Worm (Caenorhabditis elegans) whole organism, late embryonic: ENCODE measurements around the gene W03F8.4.
"Not testable (repeated sequence)": the region's sequence is repeated elsewhere in the genome, so short reads cannot be mapped to it uniquely, and the experiment has no call there.

Experiments
- C08G9.2 ChIP-seq: sonication (generic microtip); optimal IDR thresholded peaks from 2 replicates; lab custom pipeline; 2016; ENCODE audit warnings: mild to moderate bottlenecking, missing genetic modification characterization, moderate library complexity, missing compliant biosample characterization
- F13H6.1 ChIP-seq: sonication (generic microtip); optimal IDR thresholded peaks from 2 replicates; lab custom pipeline; 2016; ENCODE audit warnings: missing genetic modification characterization, missing compliant biosample characterization
- K02D7.2 ChIP-seq: sonication (generic microtip); optimal IDR thresholded peaks from 2 replicates; lab custom pipeline; 2017; ENCODE audit warnings: mild to moderate bottlenecking, missing genetic modification characterization, missing compliant biosample characterization
- K09A11.1 ChIP-seq: sonication (generic microtip); optimal IDR thresholded peaks from 2 replicates; lab custom pipeline; 2017; ENCODE audit warnings: antibody characterized with exemption, mild to moderate bottlenecking, missing genetic modification characterization, missing compliant biosample characterization; ENCODE audit not compliant: insufficient read depth
- Y22D7AL.16 ChIP-seq: sonication (generic microtip); optimal IDR thresholded peaks from 2 replicates; lab custom pipeline; 2016; ENCODE audit warnings: missing genetic modification characterization, missing compliant biosample characterization
- ceh-18 ChIP-seq: sonication (generic microtip); optimal IDR thresholded peaks from 2 replicates; lab custom pipeline; 2016; ENCODE audit warnings: missing genetic modification characterization, missing compliant biosample characterization
- ceh-22 ChIP-seq: sonication (generic microtip); optimal IDR thresholded peaks from 2 replicates; lab custom pipeline; 2017; ENCODE audit warnings: missing biosample characterization, missing genetic modification characterization
- ceh-30 ChIP-seq: fragments of 150-350 bp; optimal IDR thresholded peaks from 2 replicates; lab custom pipeline; 2014; ENCODE audit warnings: missing biosample characterization, missing genetic modification characterization
- ceh-34 ChIP-seq: sonication (generic microtip); optimal IDR thresholded peaks from 2 replicates; lab custom pipeline; 2016; ENCODE audit warnings: mild to moderate bottlenecking, missing genetic modification characterization, missing compliant biosample characterization
- che-1 ChIP-seq: sonication (generic microtip); optimal IDR thresholded peaks from 2 replicates; lab custom pipeline; 2016; ENCODE audit warnings: mild to moderate bottlenecking, missing genetic modification characterization, missing compliant biosample characterization
- dmd-4 ChIP-seq: sonication (generic microtip); optimal IDR thresholded peaks from 2 replicates; lab custom pipeline; 2016; ENCODE audit warnings: borderline replicate concordance, missing genetic modification characterization, missing compliant biosample characterization
- elt-4 ChIP-seq: sonication (generic microtip); optimal IDR thresholded peaks from 2 replicates; lab custom pipeline; 2016; ENCODE audit warnings: missing genetic modification characterization, missing compliant biosample characterization
- eyg-1 ChIP-seq: sonication (generic microtip); optimal IDR thresholded peaks from 2 replicates; lab custom pipeline; 2016; ENCODE audit warnings: missing genotype, missing genetic modification characterization, missing compliant biosample characterization
- fkh-10 ChIP-seq: fragments of 150-350 bp; optimal IDR thresholded peaks from 2 replicates; lab custom pipeline; 2014; ENCODE audit warnings: missing biosample characterization, missing genetic modification reagents, missing genetic modification characterization
- gmeb-2 ChIP-seq: sonication (generic microtip); optimal IDR thresholded peaks from 2 replicates; lab custom pipeline; 2016; ENCODE audit warnings: missing genetic modification characterization, inconsistent platforms, missing compliant biosample characterization
- hlh-30 ChIP-seq: sonication (generic microtip); optimal IDR thresholded peaks from 2 replicates; lab custom pipeline; 2017; ENCODE audit warnings: antibody characterized with exemption, missing genetic modification characterization, missing compliant biosample characterization; ENCODE audit not compliant: insufficient read depth
- lim-6 ChIP-seq: sonication (generic microtip); optimal IDR thresholded peaks from 2 replicates; lab custom pipeline; 2016; ENCODE audit warnings: missing genetic modification characterization, missing compliant biosample characterization
- madf-2 ChIP-seq: sonication (generic microtip); optimal IDR thresholded peaks from 2 replicates; lab custom pipeline; 2017; ENCODE audit warnings: missing genetic modification characterization, missing compliant biosample characterization
- nfya-1 ChIP-seq: sonication (generic microtip); optimal IDR thresholded peaks from 2 replicates; lab custom pipeline; 2017; ENCODE audit warnings: missing genetic modification characterization, mild to moderate bottlenecking, missing compliant biosample characterization, antibody characterized with exemption, moderate library complexity
- odd-2 ChIP-seq: sonication (generic microtip); optimal IDR thresholded peaks from 2 replicates; lab custom pipeline; 2017; ENCODE audit warnings: antibody characterized with exemption, mild to moderate bottlenecking, missing genetic modification characterization, missing compliant biosample characterization
- pag-3 ChIP-seq: sonication (generic microtip); optimal IDR thresholded peaks from 2 replicates; lab custom pipeline; 2016; ENCODE audit warnings: missing compliant biosample characterization, missing genetic modification characterization, borderline replicate concordance
- pha-4 ChIP-seq: fragments of 150-350 bp; optimal IDR thresholded peaks from 2 replicates; lab custom pipeline; 2018; ENCODE audit warnings: missing biosample characterization, missing genetic modification reagents, missing genetic modification characterization
- pqm-1 ChIP-seq: sonication (generic microtip); optimal IDR thresholded peaks from 2 replicates; lab custom pipeline; 2016; ENCODE audit warnings: missing genetic modification characterization, missing compliant biosample characterization
- pros-1 ChIP-seq: fragments of 150-350 bp; optimal IDR thresholded peaks from 2 replicates; lab custom pipeline; 2014; ENCODE audit warnings: missing biosample characterization, missing genetic modification reagents, missing genetic modification characterization
- ref-2 ChIP-seq: sonication (generic microtip); optimal IDR thresholded peaks from 2 replicates; lab custom pipeline; 2016; ENCODE audit warnings: missing genetic modification characterization, missing compliant biosample characterization
- rnt-1 ChIP-seq: sonication (generic microtip); optimal IDR thresholded peaks from 2 replicates; lab custom pipeline; 2016; ENCODE audit warnings: missing genetic modification characterization, missing compliant biosample characterization
- sdc-2 ChIP-seq: sonication (generic microtip); optimal IDR thresholded peaks from 2 replicates; lab custom pipeline; 2016; ENCODE audit warnings: missing genotype, missing genetic modification characterization, missing compliant biosample characterization
- sox-4 ChIP-seq: sonication (generic microtip); optimal IDR thresholded peaks from 2 replicates; lab custom pipeline; 2017; ENCODE audit warnings: mild to moderate bottlenecking, missing genetic modification characterization, inconsistent platforms, missing compliant biosample characterization
- tbx-7 ChIP-seq: sonication (generic microtip); optimal IDR thresholded peaks from 2 replicates; lab custom pipeline; 2016; ENCODE audit warnings: missing genotype, missing genetic modification characterization, missing compliant biosample characterization
- ttx-3 ChIP-seq: sonication (generic microtip); optimal IDR thresholded peaks from 2 replicates; lab custom pipeline; 2016; ENCODE audit warnings: missing genetic modification reagents, missing genetic modification characterization, missing compliant biosample characterization
- unc-55 ChIP-seq: sonication (generic microtip); optimal IDR thresholded peaks from 2 replicates; lab custom pipeline; 2017; ENCODE audit warnings: missing biosample characterization, missing genetic modification reagents, missing genetic modification characterization
- unc-86 ChIP-seq: sonication (generic microtip); optimal IDR thresholded peaks from 2 replicates; lab custom pipeline; 2016; ENCODE audit warnings: missing genetic modification characterization, missing compliant biosample characterization
- zip-5 ChIP-seq: sonication (generic microtip); optimal IDR thresholded peaks from 2 replicates; lab custom pipeline; 2016; ENCODE audit warnings: missing genetic modification characterization, missing compliant biosample characterization

Gene W03F8.4

ce11 chrIV:5216349-5216748, 32.4 kb downstream of the W03F8.4 start:
- TF ChIP-seq tbx-7 (tag; lab: Kevin White, UChicago) = no peak
- no peak for TF ChIP-seq pros-1 (tag; lab: Kevin White, UChicago)
- TF ChIP-seq ceh-22 = no peak
- no peak for TF ChIP-seq rnt-1 (tag; lab: Kevin White, UChicago)
- TF ChIP-seq odd-2 (tag; lab: Kevin White, UChicago) = no peak
- TF ChIP-seq ceh-30 (tag; lab: Kevin White, UChicago) = no peak
- no peak for TF ChIP-seq madf-2
- no peak for TF ChIP-seq pag-3 (tag; lab: Kevin White, UChicago)
- TF ChIP-seq K09A11.1 (tag; lab: Kevin White, UChicago) = no peak
- TF ChIP-seq nfya-1 (tag; lab: Kevin White, UChicago) = no peak

ce11 chrIV:5218496-5218895, 34.6 kb downstream of the W03F8.4 start, which contains the start of gene nsph-4.2:
Gene nsph-4.2, plus strand, starts transcription at chrIV:5218796.
- TF ChIP-seq nfya-1, ceh-18, pha-4 (tag; lab: Kevin White, UChicago): not testable (repeated sequence)

DNA sequence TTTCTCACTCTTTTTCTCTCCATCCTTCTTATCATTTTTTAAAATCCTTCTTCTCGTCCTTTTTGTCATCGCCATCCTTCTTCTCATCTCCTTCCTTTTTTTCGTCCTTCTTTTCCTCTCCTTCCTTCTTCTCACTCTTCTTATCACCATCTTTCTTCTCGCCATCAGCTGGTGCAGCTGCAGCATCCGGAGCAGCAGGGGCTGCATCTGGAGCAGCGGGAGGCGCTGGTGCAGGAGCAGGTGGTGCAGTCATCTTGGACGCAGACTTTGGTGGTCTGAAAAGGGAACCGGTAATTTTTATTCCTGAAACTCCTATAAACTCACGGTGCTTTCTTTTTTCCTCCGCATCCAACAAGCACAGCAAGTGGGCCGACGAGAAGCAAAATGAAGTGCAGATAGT, 37.8 kb downstream of the W03F8.4 start:
- no peak for TF ChIP-seq sdc-2 (tag; lab: Kevin White, UChicago)
- peak; percentile 15 for TF ChIP-seq elt-4 (tag; lab: Kevin White, UChicago)
- TF ChIP-seq dmd-4 (tag; lab: Kevin White, UChicago) = no peak
- no peak for TF ChIP-seq eyg-1 (tag; lab: Kevin White, UChicago)

DNA sequence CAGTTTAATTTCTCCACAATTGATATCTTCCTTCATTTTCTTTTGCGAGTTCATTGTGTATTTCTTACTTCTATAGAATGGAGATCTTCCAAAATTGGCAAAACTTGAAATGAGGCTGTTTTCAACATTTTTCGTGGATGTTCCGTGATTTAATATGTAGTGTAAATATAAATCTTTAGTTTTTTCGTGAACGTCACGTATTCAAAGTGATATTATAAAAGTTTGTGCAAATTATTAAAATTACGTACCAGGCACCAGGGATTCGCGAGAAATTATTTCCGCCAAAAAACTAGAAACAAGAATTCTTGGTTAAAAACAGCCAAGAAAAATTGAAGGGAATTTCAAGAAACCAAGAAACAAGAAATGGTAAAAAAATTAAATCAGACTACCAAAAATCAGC, 40.3 kb downstream of the W03F8.4 start, which contains the start of gene Y59E9AL.8:
Gene Y59E9AL.8 (minus strand): TSS at position 101 of the 400 bp plus-strand sequence.
- no peak for TF ChIP-seq zip-5
- no peak for TF ChIP-seq unc-86 (tag; lab: Kevin White, UChicago)
- no peak for TF ChIP-seq F13H6.1 (tag; lab: Kevin White, UChicago)
- TF ChIP-seq che-1 (tag; lab: Kevin White, UChicago) = no peak
- TF ChIP-seq ceh-34 (tag; lab: Kevin White, UChicago) = no peak
- TF ChIP-seq Y22D7AL.16 (tag; lab: Kevin White, UChicago) = no peak
- TF ChIP-seq ttx-3 (tag; lab: Kevin White, UChicago) = no peak
- TF ChIP-seq pqm-1 = no peak
- TF ChIP-seq ref-2 = no peak
- no peak for TF ChIP-seq C08G9.2 (tag; lab: Kevin White, UChicago)
- no peak for TF ChIP-seq fkh-10 (GFP tag; lab: Kevin White, UChicago)
- no peak for TF ChIP-seq sox-4
- no peak for TF ChIP-seq elt-4 (tag; lab: Kevin White, UChicago)
- no peak for TF ChIP-seq lim-6
- TF ChIP-seq, all 69 proteins: peak for 0

- TF ChIP-seq hlh-30 (tag; lab: Kevin White, UChicago); gmeb-2 (tag; lab: Kevin White, UChicago); unc-55 (GFP tag; lab: Kevin White, UChicago): not testable (repeated sequence)
Measured at ce11 chrIV:5225277-5225822, 41.4 kb downstream of the W03F8.4 start, which contains the start of gene cylc-1. Gene cylc-1, minus strand, starts transcription at chrIV:5225772.

- TF ChIP-seq ceh-18, gmeb-2, K02D7.2 (tag; lab: Kevin White, UChicago): not testable (repeated sequence)
- TF ChIP-seq, all 69 proteins: peak for 0; not testable (repeated sequence) for 69
Measured at ce11 chrIV:5226552-5226951, 42.6 kb downstream of the W03F8.4 start, which contains the start of gene nsph-4.1. Gene nsph-4.1, plus strand, starts transcription at chrIV:5226852.
